Fruit fly (Drosophila melanogaster): ENCODE results near the gene CG6180.
A peak's percentile ranks its signal among the peaks of the same experiment; 100 is the strongest.

Gene CG6180

DNA sequence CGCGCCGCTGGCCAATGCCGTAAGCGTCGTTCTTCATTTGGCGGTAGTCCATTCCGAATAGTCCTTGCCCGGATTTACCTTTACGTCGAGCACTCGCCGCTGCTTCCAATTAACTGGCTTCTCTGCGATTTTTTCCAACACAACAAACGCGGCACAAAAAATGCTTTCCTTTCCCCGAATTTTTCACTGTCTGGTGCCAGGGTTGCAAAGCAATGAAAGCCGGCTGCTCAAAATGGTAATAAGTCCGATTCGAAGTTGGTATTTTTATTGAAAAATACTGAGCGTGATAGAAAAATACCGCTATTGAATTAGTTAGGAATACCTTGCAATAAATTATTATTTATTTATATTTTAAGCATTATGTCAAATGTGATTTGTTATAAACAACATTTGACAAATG, 4.8 kb downstream of the CG6180 start:
- TF ChIP-seq HLH106 (tag; optimal IDR thresholded peaks at IDR 0.05) (no peak), Hr78 (GFP tag; optimal IDR thresholded peaks at IDR 0.05) (no peak), psq (GFP tag; optimal IDR thresholded peaks at IDR 0.05) (no peak), Mio (GFP tag; optimal IDR thresholded peaks at IDR 0.05) (no peak), Hnf4 (GFP tag; optimal IDR thresholded peaks at IDR 0.05) (no peak), jim (GFP tag; optimal IDR thresholded peaks at IDR 0.05) (no peak), foxo (GFP tag; optimal IDR thresholded peaks at IDR 0.05) (no peak), fru (GFP tag; optimal IDR thresholded peaks at IDR 0.05) (no peak)

- TF ChIP-seq jim (GFP tag; optimal IDR thresholded peaks at IDR 0.05), result no peak
- TF ChIP-seq tai (GFP tag; optimal IDR thresholded peaks at IDR 0.05), result no peak
- no peak for TF ChIP-seq sv (GFP tag; optimal IDR thresholded peaks at IDR 0.05)
- TF ChIP-seq br (GFP tag; optimal IDR thresholded peaks at IDR 0.05), result no peak
- TF ChIP-seq sage (GFP tag; optimal IDR thresholded peaks at IDR 0.05), result no peak
- no peak for TF ChIP-seq brk (GFP tag; optimal IDR thresholded peaks at IDR 0.05)
- TF ChIP-seq Hr83 (GFP tag; optimal IDR thresholded peaks at IDR 0.05; ENCODE audit: poor library complexity, severe bottlenecking), result no peak
- no peak for TF ChIP-seq dsf (GFP tag; optimal IDR thresholded peaks at IDR 0.05; ENCODE audit: borderline replicate concordance)
- TF ChIP-seq OdsH (GFP tag; optimal IDR thresholded peaks at IDR 0.05), result no peak
- no peak for TF ChIP-seq Hr78 (GFP tag; optimal IDR thresholded peaks at IDR 0.05)
- TF ChIP-seq N (GFP tag; optimal IDR thresholded peaks at IDR 0.05), result no peak
- no peak for TF ChIP-seq Dif (GFP tag; optimal IDR thresholded peaks at IDR 0.05; ENCODE audit: partially characterized antibody)
- no peak for TF ChIP-seq h (GFP tag; optimal IDR thresholded peaks at IDR 0.05)
- no peak for TF ChIP-seq CG9705 (GFP tag; optimal IDR thresholded peaks at IDR 0.05)
- TF ChIP-seq Jra (GFP tag; optimal IDR thresholded peaks at IDR 0.05), result no peak
These were observed 5.4 kb downstream of the CG6180 start, which contains the start of gene CG5787 for dm6 chr2L:12712852-12713251. Gene CG5787, minus strand, starts transcription at chr2L:12712952.

DNA sequence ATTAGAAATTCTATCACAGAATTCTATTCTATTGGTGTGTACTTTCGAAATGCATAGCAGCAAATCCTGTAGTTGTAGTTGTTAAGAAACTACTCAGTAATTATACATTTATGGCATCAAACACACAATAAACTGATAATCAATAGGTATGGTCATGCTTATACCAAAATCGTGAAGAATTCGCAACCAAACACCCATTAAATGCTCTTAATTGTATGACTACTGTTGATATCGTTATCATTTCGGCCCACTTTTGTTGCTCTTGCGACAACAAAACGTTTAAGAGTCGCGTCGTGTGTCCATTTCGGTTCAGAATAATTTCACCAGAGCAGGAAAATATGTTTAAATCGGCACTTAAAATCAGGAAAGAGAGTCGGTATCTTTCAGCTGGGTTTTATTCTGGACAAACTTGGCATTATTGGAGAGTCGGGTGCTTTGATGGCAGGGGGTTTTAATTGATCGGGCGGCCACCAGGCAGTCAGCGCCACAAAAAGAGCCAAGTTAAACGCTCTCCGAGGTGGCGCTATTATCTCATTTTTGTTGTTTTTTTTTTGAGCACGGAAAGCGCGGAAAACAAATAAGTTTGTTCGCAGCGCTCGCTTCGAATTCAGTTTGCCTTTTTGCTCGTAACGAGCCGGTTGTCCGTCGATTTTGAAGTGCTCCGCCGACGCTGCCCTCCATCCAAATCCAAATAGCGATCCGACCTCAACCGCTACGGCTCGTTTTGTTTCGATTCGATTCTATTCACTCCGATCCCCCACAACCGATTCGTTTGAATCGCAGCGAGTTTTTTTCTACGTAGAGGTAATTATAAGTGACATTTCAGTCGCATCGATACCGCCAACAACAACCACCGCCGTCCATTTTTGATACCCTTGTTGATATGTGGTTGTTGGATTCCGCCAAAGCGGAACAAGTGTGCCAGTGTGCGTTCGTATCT, 11.2 kb downstream of the CG6180 start, which contains the start of gene MRP:
MRP (plus strand) TSS at position 609 of the 940 bp plus-strand sequence.
- no peak for TF ChIP-seq Rel (GFP tag; optimal IDR thresholded peaks at IDR 0.05)
- TF ChIP-seq Rel (tag; optimal IDR thresholded peaks at IDR 0.05), result peak; percentile 47
- no peak for TF ChIP-seq Myc (optimal IDR thresholded peaks at IDR 0.05)
- no peak for TF ChIP-seq Dif (GFP tag; optimal IDR thresholded peaks at IDR 0.05; ENCODE audit: partially characterized antibody)

- TF ChIP-seq Myc (optimal IDR thresholded peaks at IDR 0.05) (no peak), sv (GFP tag; optimal IDR thresholded peaks at IDR 0.05) (no peak), br (GFP tag; optimal IDR thresholded peaks at IDR 0.05) (peak; percentile 57), tai (GFP tag; optimal IDR thresholded peaks at IDR 0.05) (no peak), Rel (GFP tag; optimal IDR thresholded peaks at IDR 0.05) (no peak), Rel (tag; optimal IDR thresholded peaks at IDR 0.05) (peak; percentile 80), foxo (GFP tag; optimal IDR thresholded peaks at IDR 0.05) (no peak), Dif (GFP tag; optimal IDR thresholded peaks at IDR 0.05; ENCODE audit: partially characterized antibody) (no peak), h (GFP tag; optimal IDR thresholded peaks at IDR 0.05) (peak; percentile 57), Hr83 (GFP tag; optimal IDR thresholded peaks at IDR 0.05; ENCODE audit: poor library complexity, severe bottlenecking) (no peak), Dfd (GFP tag; optimal IDR thresholded peaks at IDR 0.05) (no peak), lola (GFP tag; optimal IDR thresholded peaks at IDR 0.05) (no peak)
These were observed 12.4 kb downstream of the CG6180 start for dm6 chr2L:12719712-12720429.

- TF ChIP-seq ey (GFP tag; optimal IDR thresholded peaks at IDR 0.05) (peak; percentile 37), foxo (GFP tag; optimal IDR thresholded peaks at IDR 0.05) (peak in 1 of 2 experiments; percentile 43), tai (GFP tag; optimal IDR thresholded peaks at IDR 0.05) (peak; percentile 10), Rel (GFP tag; optimal IDR thresholded peaks at IDR 0.05) (no peak), Rel (tag; optimal IDR thresholded peaks at IDR 0.05) (peak; percentile 22), Dif (GFP tag; optimal IDR thresholded peaks at IDR 0.05; ENCODE audit: partially characterized antibody) (no peak), h (GFP tag; optimal IDR thresholded peaks at IDR 0.05) (peak; percentile 66), Vsx2 (GFP tag; optimal IDR thresholded peaks at IDR 0.05; ENCODE audit: partially characterized antibody) (no peak), OdsH (GFP tag; optimal IDR thresholded peaks at IDR 0.05) (peak; percentile 30), rgr (GFP tag; optimal IDR thresholded peaks at IDR 0.05) (peak; percentile 10), sage (GFP tag; optimal IDR thresholded peaks at IDR 0.05) (peak; percentile 2), brk (GFP tag; optimal IDR thresholded peaks at IDR 0.05) (peak; percentile 29), pan (optimal IDR thresholded peaks at IDR 0.05) (no peak), HLH106 (tag; optimal IDR thresholded peaks at IDR 0.05) (peak; percentile 38), CG32264 (GFP tag; optimal IDR thresholded peaks at IDR 0.05) (peak; percentile 11), fru (GFP tag; optimal IDR thresholded peaks at IDR 0.05) (peak; percentile 26), Mio (GFP tag; optimal IDR thresholded peaks at IDR 0.05) (no peak), woc (GFP tag; optimal IDR thresholded peaks at IDR 0.05) (peak; percentile 16)
These were observed 13.3 kb downstream of the CG6180 start for dm6 chr2L:12720430-12721396.

Measured in whole organism, wandering third instar larva.